Fruit fly (Drosophila melanogaster) whole organism, adult: ENCODE data around the gene htk.

Source experiments
- CG11617 ChIP-seq: fragments of 200-800 bp; sonication (Bioruptor generic); optimal IDR thresholded peaks from 2 replicates; lab custom pipeline; 2017; ENCODE audit warnings: mild to moderate bottlenecking, missing biosample characterization, missing genetic modification reagents, missing genetic modification characterization
- CG7101 ChIP-seq: fragments of 200-800 bp; sonication (Bioruptor generic); optimal IDR thresholded peaks from 2 replicates; lab custom pipeline; 2018; ENCODE audit warnings: missing biosample characterization, mild to moderate bottlenecking, missing genetic modification characterization, moderate library complexity
- Hr96 ChIP-seq: fragments of 200-800 bp; sonication (Bioruptor generic); optimal IDR thresholded peaks from 2 replicates; lab custom pipeline; 2016; ENCODE audit warnings: missing biosample characterization, missing genetic modification characterization

dm6 chrX:18869489-18870132 is 26.1 kb downstream of the htk start:
- no peak for TF ChIP-seq CG11617 (GFP tag; lab: Kevin White, UChicago)
- no peak for TF ChIP-seq Hr96 (GFP tag; lab: Kevin White, UChicago)
- TF ChIP-seq CG7101, result no peak
